Fruit fly (Drosophila melanogaster) whole organism, embryonic: Measurements from ENCODE around the gene CG18563.

Source experiments
- Ada2b ChIP-seq: fragments of 200-800 bp; sonication (Bioruptor generic); IDR thresholded peaks from 2 replicates; pipeline ENCODE4 v1.3.6; 2022; ENCODE audit warnings: missing biosample characterization, missing genetic modification characterization
- Bdp1 ChIP-seq: fragments of 200-800 bp; sonication (Bioruptor generic); optimal IDR thresholded peaks from 3 replicates; lab custom pipeline; 2016; ENCODE audit warnings: missing biosample characterization, missing genetic modification characterization
- CG1024 ChIP-seq: fragments of 200-800 bp; sonication (Bioruptor generic); IDR thresholded peaks from 2 replicates; pipeline ENCODE4 v1.3.6; 2022; ENCODE audit warnings: missing biosample characterization, missing genetic modification characterization
- CG10565 ChIP-seq: fragments of 200-800 bp; sonication (Bioruptor generic); optimal IDR thresholded peaks from 3 replicates; lab custom pipeline; 2016; ENCODE audit warnings: missing biosample characterization, mild to moderate bottlenecking, missing genetic modification characterization
- CG13287 ChIP-seq: fragments of 200-800 bp; sonication (Bioruptor generic); IDR thresholded peaks from 2 replicates; pipeline ENCODE4 v1.3.6; 2022; ENCODE audit warnings: missing biosample characterization, missing genetic modification characterization; ENCODE audit not compliant: partially characterized antibody
- CG16815 ChIP-seq: fragments of 200-800 bp; sonication (Bioruptor generic); optimal IDR thresholded peaks from 3 replicates; lab custom pipeline; 2017; ENCODE audit warnings: missing biosample characterization, mild to moderate bottlenecking, missing genetic modification characterization
- CG18764 ChIP-seq: fragments of 200-800 bp; sonication (Bioruptor generic); optimal IDR thresholded peaks from 3 replicates; lab custom pipeline; 2016; ENCODE audit warnings: missing biosample characterization, missing genetic modification characterization
- CG6813 ChIP-seq: fragments of 200-800 bp; sonication (Bioruptor generic); optimal IDR thresholded peaks from 2 replicates; lab custom pipeline; 2017; ENCODE audit warnings: missing biosample characterization, missing genetic modification characterization, mild to moderate bottlenecking, moderate library complexity, missing genetic modification reagents
- CG8924 ChIP-seq: fragments of 200-800 bp; optimal IDR thresholded peaks from 3 replicates; lab custom pipeline; 2019; ENCODE audit warnings: missing biosample characterization, mild to moderate bottlenecking, missing genetic modification characterization, moderate library complexity
- Chrac-16 ChIP-seq: fragments of 200-800 bp; sonication (Bioruptor generic); optimal IDR thresholded peaks from 3 replicates; lab custom pipeline; 2016; ENCODE audit warnings: missing biosample characterization, missing genetic modification characterization
- CoRest ChIP-seq: fragments of 200-800 bp; sonication (Bioruptor generic); optimal IDR thresholded peaks from 3 replicates; lab custom pipeline; 2018; ENCODE audit warnings: missing biosample characterization, mild to moderate bottlenecking, missing genetic modification characterization, moderate library complexity
- D ChIP-seq, 2 experiments: fragments of 200-800 bp in 1 of 2; fragments of >200 bp in 1 of 2; sonication (Bioruptor generic) in 1 of 2; optimal IDR thresholded peaks; 2 replicates in 1 of 2; 3 replicates in 1 of 2; lab custom pipeline; 2017; ENCODE audit warnings: mild to moderate bottlenecking in 1 of 2, missing biosample characterization in 1 of 2, missing genetic modification characterization in 1 of 2, missing genetic modification reagents in 1 of 2
- Dek ChIP-seq: fragments of 200-800 bp; sonication (Bioruptor generic); optimal IDR thresholded peaks from 3 replicates; lab custom pipeline; 2019; ENCODE audit warnings: missing biosample characterization, mild to moderate bottlenecking, missing genetic modification characterization, moderate library complexity
- Dfd ChIP-seq, 2 experiments: fragments of >200 bp; optimal IDR thresholded peaks; 2 replicates each; lab custom pipeline; 2017; ENCODE audit warnings: missing biosample characterization in 2 of 2, missing genetic modification characterization in 2 of 2
- ERR ChIP-seq: fragments of 200-800 bp; sonication (Bioruptor generic); optimal IDR thresholded peaks from 2 replicates; lab custom pipeline; 2016; ENCODE audit warnings: missing biosample characterization, missing genetic modification characterization
- Eip74EF ChIP-seq, 2 experiments: fragments of 200-800 bp in 1 of 2; fragments of >200 bp in 1 of 2; sonication (Bioruptor generic) in 1 of 2; optimal IDR thresholded peaks; 2 replicates each; lab custom pipeline; 2017 to 2019; ENCODE audit warnings: missing biosample characterization in 2 of 2, missing genetic modification characterization in 2 of 2, mild to moderate bottlenecking in 1 of 2, moderate library complexity in 1 of 2
- Elba2 ChIP-seq: fragments of 200-800 bp; sonication (Bioruptor generic); optimal IDR thresholded peaks from 3 replicates; lab custom pipeline; 2016; ENCODE audit warnings: missing biosample characterization, missing genetic modification characterization
- HLH54F ChIP-seq: fragments of 200-800 bp; sonication (Bioruptor generic); optimal IDR thresholded peaks from 3 replicates; lab custom pipeline; 2016; ENCODE audit warnings: missing biosample characterization, missing genetic modification characterization
- HmgZ ChIP-seq: fragments of 200-800 bp; sonication (Bioruptor generic); optimal IDR thresholded peaks from 2 replicates; lab custom pipeline; 2018; ENCODE audit warnings: missing biosample characterization, mild to moderate bottlenecking, missing genetic modification characterization
- Hmx ChIP-seq: fragments of 200-800 bp; sonication (Bioruptor generic); optimal IDR thresholded peaks from 2 replicates; lab custom pipeline; 2016; ENCODE audit warnings: missing biosample characterization, missing genetic modification characterization
- Hr78 ChIP-seq, 2 experiments: fragments of 200-800 bp in 1 of 2; fragments of >200 bp in 1 of 2; sonication (Bioruptor generic) in 1 of 2; optimal IDR thresholded peaks; 2 replicates each; lab custom pipeline; 2017 to 2019; ENCODE audit warnings: missing biosample characterization in 2 of 2, missing genetic modification characterization in 2 of 2, mild to moderate bottlenecking in 1 of 2, moderate library complexity in 1 of 2
- Max ChIP-seq: fragments of 200-800 bp; sonication (Bioruptor generic); optimal IDR thresholded peaks from 2 replicates; lab custom pipeline; 2016; ENCODE audit warnings: missing biosample characterization, mild to moderate bottlenecking, missing genetic modification characterization
- Neu2 ChIP-seq: fragments of 200-800 bp; sonication (Bioruptor generic); optimal IDR thresholded peaks from 3 replicates; lab custom pipeline; 2016; ENCODE audit warnings: missing biosample characterization, missing genetic modification characterization, borderline replicate concordance
- Oli ChIP-seq: fragments of 200-800 bp; sonication (Bioruptor generic); optimal IDR thresholded peaks from 2 replicates; lab custom pipeline; 2018; ENCODE audit warnings: missing biosample characterization, mild to moderate bottlenecking, missing genetic modification characterization, moderate library complexity
- Sox100B ChIP-seq: fragments of 200-800 bp; sonication (Bioruptor generic); optimal IDR thresholded peaks from 3 replicates; lab custom pipeline; 2018; ENCODE audit warnings: missing biosample characterization, mild to moderate bottlenecking, missing genetic modification characterization
- Trl ChIP-seq, 3 experiments: fragments of >200 bp in 2 of 3; fragments of 200-800 bp in 1 of 3; sonication (Bioruptor generic) in 1 of 3; optimal IDR thresholded peaks; 2 replicates in 1 of 3; 3 replicates in 2 of 3; lab custom pipeline; 2016 to 2017; ENCODE audit warnings: missing biosample characterization in 1 of 3, missing genetic modification characterization in 1 of 3
- Xbp1 ChIP-seq: fragments of 200-800 bp; sonication (Bioruptor generic); optimal IDR thresholded peaks from 3 replicates; lab custom pipeline; 2016; ENCODE audit warnings: missing biosample characterization, mild to moderate bottlenecking, missing genetic modification characterization
- abd-A ChIP-seq: fragments of 200-800 bp; sonication (Bioruptor generic); optimal IDR thresholded peaks from 3 replicates; lab custom pipeline; 2019; ENCODE audit warnings: missing biosample characterization, mild to moderate bottlenecking, missing genetic modification characterization, moderate library complexity
- ash1 ChIP-seq: fragments of 200-800 bp; sonication (Bioruptor generic); optimal IDR thresholded peaks from 2 replicates; lab custom pipeline; 2018; ENCODE audit warnings: missing biosample characterization, mild to moderate bottlenecking, missing genetic modification characterization
- danr ChIP-seq: fragments of 200-800 bp; sonication (Bioruptor generic); IDR thresholded peaks from 2 replicates; pipeline ENCODE4 v1.3.6; 2022; ENCODE audit warnings: missing biosample characterization, missing genetic modification characterization
- dimm ChIP-seq: fragments of 200-800 bp; sonication (Bioruptor generic); IDR thresholded peaks from 2 replicates; pipeline ENCODE4 v1.3.6; 2022; ENCODE audit warnings: missing biosample characterization, missing genetic modification characterization
- dmrt99B ChIP-seq: fragments of 200-800 bp; sonication (Bioruptor generic); optimal IDR thresholded peaks from 2 replicates; lab custom pipeline; 2018; ENCODE audit warnings: missing biosample characterization, mild to moderate bottlenecking, missing genetic modification characterization, moderate library complexity
- fd96Cb ChIP-seq: fragments of 200-800 bp; sonication (Bioruptor generic); optimal IDR thresholded peaks from 2 replicates; lab custom pipeline; 2018; ENCODE audit warnings: missing biosample characterization, mild to moderate bottlenecking, missing genetic modification characterization, moderate library complexity
- gcm2 ChIP-seq: fragments of 200-800 bp; sonication (Bioruptor generic); optimal IDR thresholded peaks from 2 replicates; lab custom pipeline; 2016; ENCODE audit warnings: missing biosample characterization, missing genetic modification characterization
- grn ChIP-seq: fragments of 200-800 bp; sonication (Bioruptor generic); optimal IDR thresholded peaks from 3 replicates; lab custom pipeline; 2017; ENCODE audit warnings: missing biosample characterization, missing genetic modification characterization
- gsb ChIP-seq: fragments of 200-800 bp; sonication (Bioruptor generic); IDR thresholded peaks from 2 replicates; pipeline ENCODE4 v1.3.6; 2022; ENCODE audit warnings: missing biosample characterization, missing genetic modification characterization
- ind ChIP-seq: fragments of 200-800 bp; sonication (Bioruptor generic); optimal IDR thresholded peaks from 3 replicates; lab custom pipeline; 2016; ENCODE audit warnings: missing biosample characterization, missing genetic modification characterization
- klu ChIP-seq: fragments of 200-800 bp; sonication (Bioruptor generic); IDR thresholded peaks from 2 replicates; pipeline ENCODE4 v1.3.6; 2022; ENCODE audit warnings: missing biosample characterization, missing genetic modification characterization
- lmd ChIP-seq: fragments of 200-800 bp; sonication (Bioruptor generic); IDR thresholded peaks from 2 replicates; pipeline ENCODE4 v1.3.6; 2022; ENCODE audit warnings: missing biosample characterization, missing genetic modification characterization
- nau ChIP-seq: fragments of 200-800 bp; sonication (Bioruptor generic); optimal IDR thresholded peaks from 3 replicates; lab custom pipeline; 2017; ENCODE audit warnings: missing biosample characterization, mild to moderate bottlenecking, missing genetic modification characterization, missing genetic modification reagents
- ranshi ChIP-seq: fragments of 200-800 bp; sonication (Bioruptor generic); IDR thresholded peaks from 2 replicates; pipeline ENCODE4 v1.3.6; 2022; ENCODE audit warnings: missing biosample characterization, missing genetic modification characterization
- sc ChIP-seq, 3 experiments: fragments of >200 bp in 2 of 3; fragments of 200-800 bp in 1 of 3; sonication (Bioruptor generic) in 1 of 3; optimal IDR thresholded peaks; 2 replicates in 2 of 3; 3 replicates in 1 of 3; lab custom pipeline; 2017; ENCODE audit warnings: mild to moderate bottlenecking in 1 of 3, missing biosample characterization in 1 of 3, missing genetic modification characterization in 1 of 3, missing genetic modification reagents in 1 of 3
- sens-2 ChIP-seq: fragments of 200-800 bp; sonication (Bioruptor generic); IDR thresholded peaks from 2 replicates; pipeline ENCODE4 v1.3.6; 2022; ENCODE audit warnings: missing biosample characterization, missing genetic modification characterization
- sug ChIP-seq: fragments of 200-800 bp; optimal IDR thresholded peaks from 2 replicates; lab custom pipeline; 2019; ENCODE audit warnings: missing biosample characterization, mild to moderate bottlenecking, missing genetic modification characterization, moderate library complexity
- tin ChIP-seq: fragments of 200-800 bp; sonication (Bioruptor generic); optimal IDR thresholded peaks from 3 replicates; lab custom pipeline; 2016; ENCODE audit warnings: missing biosample characterization, missing genetic modification characterization
- trh ChIP-seq: fragments of 200-800 bp; sonication (Bioruptor generic); optimal IDR thresholded peaks from 2 replicates; lab custom pipeline; 2016; ENCODE audit warnings: missing biosample characterization, missing genetic modification characterization
- twi ChIP-seq: fragments of 200-800 bp; optimal IDR thresholded peaks from 2 replicates; lab custom pipeline; 2019; ENCODE audit warnings: missing biosample characterization, mild to moderate bottlenecking, missing genetic modification characterization, moderate library complexity
- tx ChIP-seq: fragments of 200-800 bp; sonication (Bioruptor generic); optimal IDR thresholded peaks from 2 replicates; lab custom pipeline; 2016; ENCODE audit warnings: missing biosample characterization, missing genetic modification characterization
- zf30C ChIP-seq: fragments of 200-800 bp; sonication (Bioruptor generic); optimal IDR thresholded peaks from 3 replicates; lab custom pipeline; 2018; ENCODE audit warnings: missing biosample characterization, mild to moderate bottlenecking, missing genetic modification characterization

Gene CG18563

DNA sequence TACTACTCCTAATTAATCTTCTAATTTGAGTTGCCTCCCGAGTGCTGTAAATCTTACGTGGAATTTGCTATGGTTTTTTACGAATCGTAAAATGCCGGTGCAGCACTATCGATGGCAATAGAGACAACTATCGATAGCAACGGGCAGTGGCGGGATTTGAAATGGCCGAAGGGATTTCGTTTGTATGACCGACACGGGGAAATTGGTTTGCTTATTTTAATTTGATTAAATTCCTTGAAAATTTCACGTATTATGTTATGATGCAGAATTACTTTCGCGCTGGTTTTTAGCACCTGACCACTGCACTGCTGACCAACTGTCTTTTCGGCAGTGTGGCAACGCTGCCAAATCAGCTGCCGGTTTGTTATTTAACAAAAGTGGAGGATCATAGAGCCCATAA is 26.3 kb upstream of the CG18563 start, which contains the start of the genes GCS2beta and CG5131 (continued):
- TF ChIP-seq Hmx (GFP tag; lab: Kevin White, UChicago) = peak; percentile 86
- peak; percentile 97 for TF ChIP-seq Xbp1 (GFP tag; lab: Kevin White, UChicago)
- peak; percentile 95 for TF ChIP-seq lmd (GFP tag; lab: Robert Waterston, UW)
- peak; percentile 96 for TF ChIP-seq CG13287 (GFP tag; lab: Robert Waterston, UW)
- TF ChIP-seq CoRest (tag; lab: Kevin White, UChicago) = peak; percentile 93
- peak; percentile 72 for TF ChIP-seq Elba2 (GFP tag; lab: Kevin White, UChicago)
- peak; percentile 77 for TF ChIP-seq Sox100B (GFP tag; lab: Kevin White, UChicago)
- TF ChIP-seq dmrt99B (tag; lab: Kevin White, UChicago) = peak; percentile 84
- TF ChIP-seq dimm (GFP tag; lab: Robert Waterston, UW) = peak; percentile 67
- no peak for TF ChIP-seq zf30C
- TF ChIP-seq fd96Cb (tag; lab: Kevin White, UChicago) = peak; percentile 86
- peak; percentile 78 for TF ChIP-seq CG6813 (GFP tag; lab: Kevin White, UChicago)
- peak; percentile 97 for TF ChIP-seq HmgZ
- TF ChIP-seq CG18764 (GFP tag; lab: Kevin White, UChicago) = peak; percentile 91
- no peak for TF ChIP-seq Dfd (GFP tag; optimal IDR thresholded peaks at IDR 0.05; lab: Kevin White, UChicago)
- TF ChIP-seq gcm2 (GFP tag; lab: Kevin White, UChicago) = peak; percentile 73
- no peak for TF ChIP-seq D (optimal IDR thresholded peaks at IDR 0.05; lab: Kevin White, UChicago)
- TF ChIP-seq D (GFP tag; optimal IDR thresholded peaks at IDR 0.05; lab: Kevin White, UChicago) = peak; percentile 79
- peak in 1 of 2 experiments; percentile 39 for TF ChIP-seq Eip74EF (GFP tag; optimal IDR thresholded peaks at IDR 0.05; lab: Kevin White, UChicago)
- peak; percentile 79 for TF ChIP-seq twi (tag; lab: Kevin White, UChicago)
- peak; percentile 85 for TF ChIP-seq Oli
- peak; percentile 95 for TF ChIP-seq ERR
- no peak for TF ChIP-seq grn (GFP tag; lab: Kevin White, UChicago)
- TF ChIP-seq gsb (GFP tag; lab: Robert Waterston, UW) = peak; percentile 89
- TF ChIP-seq tx (GFP tag; lab: Kevin White, UChicago) = peak; percentile 96
- TF ChIP-seq Ada2b (GFP tag; lab: Robert Waterston, UW) = peak; percentile 94
- peak; percentile 78 for TF ChIP-seq CG1024
- peak; percentile 98 for TF ChIP-seq HLH54F (GFP tag; lab: Kevin White, UChicago)
- peak; percentile 95 for TF ChIP-seq tin (GFP tag; lab: Kevin White, UChicago)
- peak; percentile 96 for TF ChIP-seq Chrac-16 (GFP tag; lab: Kevin White, UChicago)
- TF ChIP-seq Neu2 (GFP tag; lab: Kevin White, UChicago) = peak; percentile 78
- TF ChIP-seq ind (GFP tag; lab: Kevin White, UChicago) = peak; percentile 97
- no peak for TF ChIP-seq abd-A (tag; lab: Kevin White, UChicago)
- TF ChIP-seq Dek = peak; percentile 89
- TF ChIP-seq CG16815 = peak; percentile 91
- peak; percentile 87 for TF ChIP-seq CG8924 (tag; lab: Kevin White, UChicago)
- peak; percentile 85 for TF ChIP-seq nau (GFP tag; lab: Kevin White, UChicago)
- peak; percentile 90 for TF ChIP-seq Bdp1 (GFP tag; lab: Kevin White, UChicago)
- peak; percentile 86 for TF ChIP-seq trh (GFP tag; lab: Kevin White, UChicago)
- peak; percentile 86 for TF ChIP-seq danr (GFP tag; lab: Robert Waterston, UW)
- peak; percentile 93 for TF ChIP-seq klu
- TF ChIP-seq Hr78 (GFP tag; optimal IDR thresholded peaks at IDR 0.05; lab: Kevin White, UChicago) = peak in 1 of 2 experiments; percentile 21
- TF ChIP-seq Trl (optimal IDR thresholded peaks at IDR 0.05; lab: Kevin White, UChicago) = no peak
- peak; percentile 98 for TF ChIP-seq Trl (GFP tag; optimal IDR thresholded peaks at IDR 0.05; lab: Kevin White, UChicago)
- TF ChIP-seq sens-2 = peak; percentile 77
- no peak for TF ChIP-seq sc (optimal IDR thresholded peaks at IDR 0.05; lab: Kevin White, UChicago)
- peak; percentile 72 for TF ChIP-seq sc (GFP tag; optimal IDR thresholded peaks at IDR 0.05; lab: Kevin White, UChicago)
- TF ChIP-seq ranshi = peak; percentile 94
- TF ChIP-seq ash1 (GFP tag; lab: Kevin White, UChicago) = no peak
- peak; percentile 89 for TF ChIP-seq sug
- peak; percentile 61 for TF ChIP-seq CG10565 (GFP tag; lab: Kevin White, UChicago)
- peak; percentile 95 for TF ChIP-seq Max
